Worm (Caenorhabditis elegans) whole organism, early embryonic: ENCODE measurements around the gene arrd-3.

Experiments
- aly-1 ChIP-seq: sonication (generic microtip); optimal IDR thresholded peaks from 2 replicates; lab custom pipeline; 2016; ENCODE audit warnings: missing genetic modification characterization, missing compliant biosample characterization
- ama-1 ChIP-seq: fragments of 150-350 bp; optimal IDR thresholded peaks from 2 replicates; lab custom pipeline; 2014
- ceh-36 ChIP-seq: sonication (generic microtip); optimal IDR thresholded peaks from 2 replicates; lab custom pipeline; 2016; ENCODE audit warnings: missing genetic modification characterization, inconsistent platforms, missing compliant biosample characterization
- flt-1 ChIP-seq: fragments of 200-800 bp; sonication (Bioruptor generic); IDR thresholded peaks from 2 replicates; pipeline ENCODE4 v1.3.6; 2022; ENCODE audit warnings: missing genetic modification characterization, missing compliant biosample characterization
- scrt-1 ChIP-seq: fragments of 200-800 bp; sonication (Bioruptor generic); IDR thresholded peaks from 2 replicates; pipeline ENCODE4 v1.3.6; 2022; ENCODE audit warnings: missing genetic modification characterization, missing compliant biosample characterization
- tbx-11 ChIP-seq: fragments of 200-800 bp; sonication (Bioruptor generic); IDR thresholded peaks from 2 replicates; pipeline ENCODE4 v1.3.6; 2022; ENCODE audit warnings: missing genetic modification characterization, missing compliant biosample characterization

- no peak for TF ChIP-seq ceh-36
- no peak for TF ChIP-seq ama-1 (lab: Kevin White, UChicago)
- no peak for TF ChIP-seq tbx-11
- TF ChIP-seq flt-1 (GFP tag; lab: Robert Waterston, UW) = no peak
- no peak for TF ChIP-seq scrt-1 (GFP tag; lab: Robert Waterston, UW)
- TF ChIP-seq aly-1 (tag; lab: Kevin White, UChicago) = no peak
These were observed 37.6 kb upstream of the arrd-3 start, which contains the start of gene C06C3.12 for ce11 chrII:9374807-9375206.
